Fruit fly (Drosophila melanogaster) whole organism, embryonic: ENCODE results near the gene Dap160.

Experiments
- ATbp ChIP-seq: fragments of 200-800 bp; sonication (Bioruptor generic); optimal IDR thresholded peaks from 2 replicates; lab custom pipeline; 2017; ENCODE audit warnings: missing biosample characterization, mild to moderate bottlenecking, missing genetic modification characterization, missing genetic modification reagents
- Atf3 ChIP-seq: fragments of 200-800 bp; sonication (Bioruptor generic); optimal IDR thresholded peaks from 3 replicates; lab custom pipeline; 2016; ENCODE audit warnings: missing biosample characterization, missing genetic modification characterization
- CG10366 ChIP-seq: fragments of 200-800 bp; sonication (Bioruptor generic); IDR thresholded peaks from 2 replicates; pipeline ENCODE4 v1.3.6; 2022; ENCODE audit warnings: missing biosample characterization, missing genetic modification characterization
- CG12769 ChIP-seq: fragments of 200-800 bp; sonication (Bioruptor generic); optimal IDR thresholded peaks from 2 replicates; lab custom pipeline; 2019; ENCODE audit warnings: missing biosample characterization, mild to moderate bottlenecking, missing genetic modification characterization, moderate library complexity
- CG12942 ChIP-seq: fragments of 200-800 bp; sonication (Bioruptor generic); optimal IDR thresholded peaks from 3 replicates; lab custom pipeline; 2016; ENCODE audit warnings: missing biosample characterization, missing genetic modification characterization
- CG13424 ChIP-seq: fragments of 200-800 bp; sonication (Bioruptor generic); optimal IDR thresholded peaks from 2 replicates; lab custom pipeline; 2019; ENCODE audit warnings: missing biosample characterization, mild to moderate bottlenecking, missing genetic modification characterization, moderate library complexity
- CG13624 ChIP-seq: fragments of 200-800 bp; sonication (Bioruptor generic); optimal IDR thresholded peaks from 2 replicates; lab custom pipeline; 2016; ENCODE audit warnings: missing biosample characterization, missing genetic modification characterization
- CG14965 ChIP-seq: fragments of 200-800 bp; sonication (Bioruptor generic); optimal IDR thresholded peaks from 2 replicates; lab custom pipeline; 2016; ENCODE audit warnings: missing biosample characterization, missing genetic modification characterization, borderline replicate concordance
- CG15601 ChIP-seq: fragments of 200-800 bp; sonication (Bioruptor generic); optimal IDR thresholded peaks from 3 replicates; lab custom pipeline; 2019; ENCODE audit warnings: missing biosample characterization, mild to moderate bottlenecking, missing genetic modification characterization, moderate library complexity
- CG17802 ChIP-seq: fragments of 200-800 bp; sonication (Bioruptor generic); optimal IDR thresholded peaks from 2 replicates; lab custom pipeline; 2018; ENCODE audit warnings: missing biosample characterization, mild to moderate bottlenecking, missing genetic modification characterization, moderate library complexity
- CG2129 ChIP-seq: fragments of 200-800 bp; sonication (Bioruptor generic); IDR thresholded peaks from 2 replicates; pipeline ENCODE4 v1.3.6; 2022; ENCODE audit warnings: missing biosample characterization, missing genetic modification characterization; ENCODE audit not compliant: partially characterized antibody
- CG2712 ChIP-seq: fragments of 200-800 bp; optimal IDR thresholded peaks from 3 replicates; lab custom pipeline; 2019; ENCODE audit warnings: missing biosample characterization, mild to moderate bottlenecking, missing genetic modification characterization, moderate library complexity
- CG2875 ChIP-seq: fragments of 200-800 bp; sonication (Bioruptor generic); optimal IDR thresholded peaks from 2 replicates; lab custom pipeline; 2017; ENCODE audit warnings: missing biosample characterization, mild to moderate bottlenecking, missing genetic modification characterization, missing genetic modification reagents
- CG31224 ChIP-seq: fragments of 200-800 bp; sonication (Bioruptor generic); IDR thresholded peaks from 2 replicates; pipeline ENCODE4 v1.3.6; 2022; ENCODE audit warnings: missing biosample characterization, missing genetic modification characterization
- CG33213 ChIP-seq: fragments of 200-800 bp; sonication (Bioruptor generic); optimal IDR thresholded peaks from 3 replicates; lab custom pipeline; 2016; ENCODE audit warnings: missing biosample characterization, missing genetic modification characterization
- CG9797 ChIP-seq: fragments of 200-800 bp; sonication (Bioruptor generic); optimal IDR thresholded peaks from 3 replicates; lab custom pipeline; 2018; ENCODE audit warnings: missing biosample characterization, mild to moderate bottlenecking, missing genetic modification characterization
- CG9932 ChIP-seq: fragments of 200-800 bp; sonication (Bioruptor generic); IDR thresholded peaks from 2 replicates; pipeline ENCODE4 v1.3.6; 2022; ENCODE audit warnings: missing biosample characterization, missing genetic modification characterization
- Camta ChIP-seq: fragments of 200-800 bp; sonication (Bioruptor generic); optimal IDR thresholded peaks from 2 replicates; lab custom pipeline; 2016; ENCODE audit warnings: missing biosample characterization, missing genetic modification characterization
- Dfd ChIP-seq, 2 experiments: fragments of >200 bp; optimal IDR thresholded peaks; 2 replicates each; lab custom pipeline; 2017; ENCODE audit warnings: missing biosample characterization in 2 of 2, missing genetic modification characterization in 2 of 2
- Ets97D ChIP-seq: fragments of 200-800 bp; sonication (Bioruptor generic); optimal IDR thresholded peaks from 3 replicates; lab custom pipeline; 2016; ENCODE audit warnings: missing biosample characterization, missing genetic modification characterization
- Fer1 ChIP-seq: fragments of 200-800 bp; sonication (Bioruptor generic); optimal IDR thresholded peaks from 2 replicates; lab custom pipeline; 2017; ENCODE audit warnings: missing biosample characterization, mild to moderate bottlenecking, missing genetic modification characterization
- Gug ChIP-seq: fragments of 200-800 bp; sonication (Bioruptor generic); IDR thresholded peaks from 4 replicates; pipeline ENCODE4 v1.3.6; 2022; ENCODE audit warnings: missing biosample characterization, missing genetic modification characterization
- H15 ChIP-seq: fragments of 200-800 bp; sonication (Bioruptor generic); IDR thresholded peaks from 3 replicates; pipeline ENCODE4 v1.3.6; 2022; ENCODE audit warnings: missing biosample characterization, missing genetic modification characterization
- Hr78 ChIP-seq, 2 experiments: fragments of 200-800 bp in 1 of 2; fragments of >200 bp in 1 of 2; sonication (Bioruptor generic) in 1 of 2; optimal IDR thresholded peaks; 2 replicates each; lab custom pipeline; 2017 to 2019; ENCODE audit warnings: missing biosample characterization in 2 of 2, missing genetic modification characterization in 2 of 2, mild to moderate bottlenecking in 1 of 2, moderate library complexity in 1 of 2
- NK7.1 ChIP-seq: fragments of 200-800 bp; sonication (Bioruptor generic); optimal IDR thresholded peaks from 3 replicates; lab custom pipeline; 2016; ENCODE audit warnings: missing biosample characterization, missing genetic modification characterization
- Nf-YB ChIP-seq: fragments of 200-800 bp; sonication (Bioruptor generic); optimal IDR thresholded peaks from 3 replicates; lab custom pipeline; 2019; ENCODE audit warnings: missing biosample characterization, mild to moderate bottlenecking, missing genetic modification characterization, moderate library complexity
- Oaz ChIP-seq: fragments of 200-800 bp; sonication (Bioruptor generic); IDR thresholded peaks from 2 replicates; pipeline ENCODE4 v1.3.6; 2022; ENCODE audit warnings: missing biosample characterization, missing genetic modification characterization
- Sin3A ChIP-seq: fragments of >200 bp; optimal IDR thresholded peaks from 2 replicates; lab custom pipeline; 2018
- Sox102F ChIP-seq: fragments of 200-800 bp; sonication (Bioruptor generic); optimal IDR thresholded peaks from 2 replicates; lab custom pipeline; 2018; ENCODE audit warnings: missing biosample characterization, mild to moderate bottlenecking, missing genetic modification characterization, moderate library complexity
- Taf1 ChIP-seq: fragments of 200-800 bp; sonication (Bioruptor generic); IDR thresholded peaks from 2 replicates; pipeline ENCODE4 v1.3.6; 2022; ENCODE audit warnings: missing biosample characterization, missing genetic modification characterization
- YL-1 ChIP-seq: fragments of 200-800 bp; sonication (Bioruptor generic); optimal IDR thresholded peaks from 3 replicates; lab custom pipeline; 2017; ENCODE audit warnings: missing biosample characterization, mild to moderate bottlenecking, missing genetic modification characterization
- br ChIP-seq: fragments of >200 bp; optimal IDR thresholded peaks from 2 replicates; lab custom pipeline; 2017
- btn ChIP-seq: fragments of 200-800 bp; sonication (Bioruptor generic); optimal IDR thresholded peaks from 2 replicates; lab custom pipeline; 2016; ENCODE audit warnings: missing biosample characterization, missing genetic modification characterization
- cas ChIP-seq: fragments of 200-800 bp; sonication (Bioruptor generic); IDR thresholded peaks from 2 replicates; pipeline ENCODE4 v1.3.6; 2022; ENCODE audit warnings: missing biosample characterization, missing genetic modification characterization
- dati ChIP-seq: fragments of 200-800 bp; sonication (Bioruptor generic); IDR thresholded peaks from 2 replicates; pipeline ENCODE4 v1.3.6; 2022; ENCODE audit warnings: missing biosample characterization, missing genetic modification characterization
- dimm ChIP-seq: fragments of 200-800 bp; sonication (Bioruptor generic); IDR thresholded peaks from 2 replicates; pipeline ENCODE4 v1.3.6; 2022; ENCODE audit warnings: missing biosample characterization, missing genetic modification characterization
- fd96Cb ChIP-seq: fragments of 200-800 bp; sonication (Bioruptor generic); optimal IDR thresholded peaks from 2 replicates; lab custom pipeline; 2018; ENCODE audit warnings: missing biosample characterization, mild to moderate bottlenecking, missing genetic modification characterization, moderate library complexity
- gro ChIP-seq: fragments of 200-800 bp; sonication (Bioruptor generic); optimal IDR thresholded peaks from 2 replicates; lab custom pipeline; 2016; ENCODE audit warnings: missing biosample characterization, missing genetic modification characterization
- her ChIP-seq: fragments of 200-800 bp; sonication (Bioruptor generic); optimal IDR thresholded peaks from 2 replicates; lab custom pipeline; 2016; ENCODE audit warnings: missing biosample characterization, missing genetic modification characterization
- hth ChIP-seq: fragments of >200 bp; optimal IDR thresholded peaks from 2 replicates; lab custom pipeline; 2017; ENCODE audit warnings: inconsistent platforms
- ken ChIP-seq: fragments of 200-800 bp; sonication (Bioruptor generic); IDR thresholded peaks from 3 replicates; pipeline ENCODE4 v1.3.6; 2022; ENCODE audit warnings: missing biosample characterization, missing genetic modification characterization
- lab ChIP-seq: fragments of 200-800 bp; sonication (Bioruptor generic); optimal IDR thresholded peaks from 3 replicates; lab custom pipeline; 2017; ENCODE audit warnings: missing biosample characterization, missing genetic modification characterization, mild to moderate bottlenecking, moderate library complexity, missing genetic modification reagents
- pan ChIP-seq, 4 experiments: fragments of >200 bp in 3 of 4; fragments of 200-800 bp in 1 of 4; sonication (Bioruptor generic) in 1 of 4; optimal IDR thresholded peaks in 3 of 4; IDR thresholded peaks in 1 of 4; 2 replicates each; pipeline versions ENCODE4 v1.3.6 to Lab custom; 2017 to 2022; ENCODE audit warnings: missing biosample characterization in 2 of 4, missing genetic modification characterization in 2 of 4, mixed read lengths in 1 of 4
- pzg ChIP-seq: fragments of 200-800 bp; sonication (Bioruptor generic); optimal IDR thresholded peaks from 3 replicates; lab custom pipeline; 2018; ENCODE audit warnings: missing biosample characterization, mild to moderate bottlenecking, missing genetic modification characterization, moderate library complexity
- run ChIP-seq: fragments of 200-800 bp; sonication (Bioruptor generic); optimal IDR thresholded peaks from 3 replicates; lab custom pipeline; 2018; ENCODE audit warnings: missing biosample characterization, mild to moderate bottlenecking, missing genetic modification characterization
- sqz ChIP-seq: fragments of 200-800 bp; sonication (Bioruptor generic); optimal IDR thresholded peaks from 3 replicates; lab custom pipeline; 2018; ENCODE audit warnings: missing biosample characterization, mild to moderate bottlenecking, missing genetic modification characterization
- tna ChIP-seq: fragments of 200-800 bp; sonication (Bioruptor generic); IDR thresholded peaks from 2 replicates; pipeline ENCODE4 v1.3.6; 2022; ENCODE audit warnings: missing biosample characterization, missing genetic modification characterization; ENCODE audit not compliant: partially characterized antibody
- vnd ChIP-seq: fragments of 200-800 bp; sonication (Bioruptor generic); IDR thresholded peaks from 3 replicates; pipeline ENCODE4 v1.3.6; 2022; ENCODE audit warnings: missing biosample characterization, missing genetic modification characterization; ENCODE audit not compliant: partially characterized antibody
- zf30C ChIP-seq: fragments of 200-800 bp; sonication (Bioruptor generic); optimal IDR thresholded peaks from 3 replicates; lab custom pipeline; 2018; ENCODE audit warnings: missing biosample characterization, mild to moderate bottlenecking, missing genetic modification characterization
- zfh2 ChIP-seq: fragments of 200-800 bp; sonication (Bioruptor generic); optimal IDR thresholded peaks from 2 replicates; lab custom pipeline; 2016; ENCODE audit warnings: missing biosample characterization, missing genetic modification characterization

Dap160 gene

DNA sequence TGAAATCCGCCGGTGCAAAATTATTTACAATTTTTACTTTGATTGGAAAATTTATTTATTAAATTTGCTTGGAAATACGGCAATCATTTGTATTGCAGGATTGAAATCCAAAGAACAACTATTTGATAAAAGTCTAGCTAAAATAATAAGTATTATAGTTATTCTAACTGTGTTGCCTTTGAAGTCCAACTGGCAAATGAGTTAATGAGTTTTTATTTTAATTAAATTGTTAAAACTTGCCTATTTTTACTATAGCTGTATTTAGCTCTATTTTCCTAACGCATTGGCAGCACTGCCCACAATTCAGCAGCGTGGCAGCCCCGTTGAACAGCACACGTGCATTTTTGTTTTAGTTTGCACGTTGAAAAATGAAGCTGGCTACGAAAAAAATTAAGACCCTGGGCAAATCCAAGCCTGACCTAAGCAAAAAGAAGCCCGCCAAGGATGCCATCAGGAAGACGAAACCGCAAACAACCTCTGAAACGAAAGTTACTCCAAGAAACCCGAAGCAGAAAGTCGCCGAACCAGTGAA is 21.2 kb upstream of the Dap160 start, which contains the start of gene Noc2 (continued):
- TF ChIP-seq Hr78 (GFP tag; optimal IDR thresholded peaks at IDR 0.05; lab: Kevin White, UChicago) = no peak
- TF ChIP-seq tna (GFP tag; lab: Robert Waterston, UW) = no peak
- no peak for TF ChIP-seq Dfd (GFP tag; optimal IDR thresholded peaks at IDR 0.05; lab: Kevin White, UChicago)
- peak; percentile 64 for TF ChIP-seq CG2712 (tag; lab: Kevin White, UChicago)
- TF ChIP-seq H15 (GFP tag; lab: Robert Waterston, UW) = peak; percentile 62; the same call in 2 of the 3 replicates
- TF ChIP-seq Sin3A = no peak
- peak; percentile 45 for TF ChIP-seq CG33213 (GFP tag; lab: Kevin White, UChicago)
- TF ChIP-seq Nf-YB (GFP tag; lab: Kevin White, UChicago) = no peak
- no peak for TF ChIP-seq ATbp (GFP tag; lab: Kevin White, UChicago)
- no peak for TF ChIP-seq NK7.1
- no peak for TF ChIP-seq sqz (GFP tag; lab: Kevin White, UChicago)
- TF ChIP-seq Ets97D (GFP tag; lab: Kevin White, UChicago) = peak; percentile 30
- peak; percentile 66 for TF ChIP-seq lab (GFP tag; lab: Kevin White, UChicago)
- no peak for TF ChIP-seq CG2875 (GFP tag; lab: Kevin White, UChicago)
- TF ChIP-seq CG15601 (tag; lab: Kevin White, UChicago) = peak; percentile 34
- peak; percentile 38 for TF ChIP-seq CG12942 (GFP tag; lab: Kevin White, UChicago)
- TF ChIP-seq CG10366 (GFP tag; lab: Robert Waterston, UW) = peak; percentile 45
- TF ChIP-seq dati (GFP tag; lab: Robert Waterston, UW) = no peak
- no peak for TF ChIP-seq hth (lab: Kevin White, UChicago)
- peak; percentile 64 for TF ChIP-seq CG13424 (tag; lab: Kevin White, UChicago)
- TF ChIP-seq CG14965 = no peak
- TF ChIP-seq CG2129 = no peak
- peak; percentile 70 for TF ChIP-seq CG9932 (GFP tag; lab: Robert Waterston, UW)
- peak; percentile 48 for TF ChIP-seq zfh2
- no peak for TF ChIP-seq cas (GFP tag; lab: Robert Waterston, UW)
- no peak for TF ChIP-seq CG9797
- TF ChIP-seq YL-1 (GFP tag; lab: Kevin White, UChicago) = peak; percentile 46
- TF ChIP-seq CG17802 (tag; lab: Kevin White, UChicago) = peak; percentile 27
- peak; percentile 6 for TF ChIP-seq CG12769 (tag; lab: Kevin White, UChicago)
- no peak for TF ChIP-seq CG31224 (GFP tag; lab: Robert Waterston, UW)
- TF ChIP-seq btn (GFP tag; lab: Kevin White, UChicago) = no peak
- TF ChIP-seq ken = peak; percentile 64; the same call in 1 of the 3 replicates
- no peak for TF ChIP-seq pan (optimal IDR thresholded peaks at IDR 0.05; lab: Kevin White, UChicago)
- TF ChIP-seq pan (GFP tag; optimal IDR thresholded peaks at IDR 0.05 in 1 of 2, IDR thresholded peaks at IDR 0.05 in 1 of 2) = peak in 1 of 2 experiments; percentile 53
- no peak for TF ChIP-seq Oaz (GFP tag; lab: Robert Waterston, UW)
- no peak for TF ChIP-seq Atf3 (GFP tag; lab: Kevin White, UChicago)
- TF ChIP-seq gro = no peak
- TF ChIP-seq vnd (GFP tag; lab: Robert Waterston, UW) = no peak
- peak; percentile 4 for TF ChIP-seq Fer1 (GFP tag; lab: Kevin White, UChicago)
- TF ChIP-seq pzg (GFP tag; lab: Kevin White, UChicago) = peak; percentile 40
- TF ChIP-seq Sox102F = peak; percentile 39
- peak; percentile 77; the same call in 3 of the 4 replicates for TF ChIP-seq Gug
- TF ChIP-seq Camta (GFP tag; lab: Kevin White, UChicago) = peak; percentile 42
- TF ChIP-seq fd96Cb (tag; lab: Kevin White, UChicago) = peak; percentile 48
- TF ChIP-seq her (GFP tag; lab: Kevin White, UChicago) = no peak
- no peak for TF ChIP-seq zf30C
- TF ChIP-seq dimm (GFP tag; lab: Robert Waterston, UW) = no peak
- TF ChIP-seq CG13624 (GFP tag; lab: Kevin White, UChicago) = no peak
- no peak for TF ChIP-seq br (lab: Kevin White, UChicago)
- TF ChIP-seq run (tag; lab: Kevin White, UChicago) = no peak
- peak; percentile 14; the same call in 1 of the 2 replicates for TF ChIP-seq Taf1 (GFP tag; lab: Robert Waterston, UW)
